Worm (Caenorhabditis elegans): ENCODE data around the gene snb-1.

snb-1 gene

DNA sequence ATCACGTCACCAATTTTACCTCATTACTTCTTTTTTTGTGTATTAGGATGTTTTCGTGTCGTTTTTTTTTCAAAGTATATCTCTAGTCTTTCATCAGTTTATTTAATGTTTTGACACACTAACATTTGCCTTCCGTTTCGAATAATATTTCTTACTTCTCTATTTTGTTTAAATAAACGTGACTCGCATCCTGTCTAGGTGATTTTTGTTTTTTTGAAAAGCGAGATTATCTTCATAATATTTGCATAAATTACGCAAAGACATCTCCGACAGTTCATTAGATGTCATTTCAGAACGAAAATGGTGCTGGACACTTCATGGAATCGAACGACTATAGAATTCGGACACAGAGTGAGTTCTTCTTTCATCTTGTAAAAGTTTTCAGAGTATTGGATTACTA is 7.0 kb downstream of the snb-1 start, which contains the start of gene T10H9.1:
Gene T10H9.1 (plus strand): TSS at position 301 of the 400 bp plus-strand sequence.
- TF ChIP-seq tbx-2 (tag; optimal IDR thresholded peaks at IDR 0.05) = no peak
- TF ChIP-seq mdl-1 (tag; optimal IDR thresholded peaks at IDR 0.05) = no peak
- no peak for TF ChIP-seq nhr-12 (tag; optimal IDR thresholded peaks at IDR 0.05)
- no peak for TF ChIP-seq skn-1 (tag; optimal IDR thresholded peaks at IDR 0.05)
- TF ChIP-seq fkh-10 (GFP tag; optimal IDR thresholded peaks at IDR 0.05) = no peak
- TF ChIP-seq pha-4 (tag; optimal IDR thresholded peaks at IDR 0.05) = no peak
- TF ChIP-seq ztf-4 (tag; optimal IDR thresholded peaks at IDR 0.05) = no peak
- no peak for TF ChIP-seq ZK546.5 (tag; optimal IDR thresholded peaks at IDR 0.05)
- TF ChIP-seq unc-62 (GFP tag; optimal IDR thresholded peaks at IDR 0.05) = no peak
- no peak for TF ChIP-seq nfya-1 (tag; optimal IDR thresholded peaks at IDR 0.05; ENCODE audit: insufficient read depth)
- TF ChIP-seq nhr-237 (tag; optimal IDR thresholded peaks at IDR 0.05) = no peak
- TF ChIP-seq unc-39 (tag; optimal IDR thresholded peaks at IDR 0.05) = no peak

ce11 chrV:6645810-6646209 is 10.5 kb downstream of the snb-1 start:
- TF ChIP-seq unc-39 (tag; optimal IDR thresholded peaks at IDR 0.05) (no peak), nhr-76 (tag; optimal IDR thresholded peaks at IDR 0.05) (no peak), egl-27 (tag; optimal IDR thresholded peaks at IDR 0.05) (no peak), elt-3 (tag; optimal IDR thresholded peaks at IDR 0.05) (no peak), ceh-16 (tag; optimal IDR thresholded peaks at IDR 0.05) (no peak), nhr-23 (tag; optimal IDR thresholded peaks at IDR 0.05) (no peak), ceh-28 (tag; optimal IDR thresholded peaks at IDR 0.05) (no peak), jun-1 (tag; optimal IDR thresholded peaks at IDR 0.05) (no peak)

DNA sequence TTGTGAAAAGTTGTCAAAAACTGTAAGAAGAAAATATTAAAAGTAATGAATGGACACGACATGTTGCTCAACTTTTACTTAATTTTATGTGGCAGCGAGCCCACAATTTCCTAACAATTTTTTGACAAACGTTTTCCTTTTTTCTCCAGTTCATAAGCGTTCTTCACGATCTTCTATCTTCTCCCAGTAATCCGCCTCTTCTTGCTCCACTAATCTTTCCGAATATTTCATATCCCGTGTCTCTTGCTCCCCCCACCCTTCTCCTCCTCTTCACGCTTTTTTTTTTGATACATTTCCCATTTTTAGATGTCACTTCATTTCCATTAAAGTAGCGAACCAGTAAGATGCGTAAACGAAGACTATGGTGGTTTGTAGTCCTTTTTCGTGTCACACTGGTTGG is 23.4 kb downstream of the snb-1 start, which contains the start of gene scd-2:
Gene scd-2 (plus strand): TSS at position 301 of the 400 bp plus-strand sequence.
- no peak for TF ChIP-seq nhr-28 (tag; optimal IDR thresholded peaks at IDR 0.05)
- no peak for TF ChIP-seq ceh-16 (tag; optimal IDR thresholded peaks at IDR 0.05)

ce11 chrV:6631866-6632265 is 24.4 kb downstream of the snb-1 start:
- TF ChIP-seq elt-3 (tag; optimal IDR thresholded peaks at IDR 0.05) = no peak
- no peak for TF ChIP-seq nhr-237 (tag; optimal IDR thresholded peaks at IDR 0.05)
- TF ChIP-seq lin-39 (tag; optimal IDR thresholded peaks at IDR 0.05) = no peak
- no peak for TF ChIP-seq nfya-1 (tag; optimal IDR thresholded peaks at IDR 0.05; ENCODE audit: insufficient read depth)
- no peak for TF ChIP-seq nhr-23 (tag; optimal IDR thresholded peaks at IDR 0.05)
- no peak for TF ChIP-seq sea-2 (GFP tag; optimal IDR thresholded peaks at IDR 0.05)
- TF ChIP-seq snpc-4 (tag; optimal IDR thresholded peaks at IDR 0.05) = no peak
- TF ChIP-seq elt-1 (tag; optimal IDR thresholded peaks at IDR 0.05) = no peak
- TF ChIP-seq egl-27 (tag; optimal IDR thresholded peaks at IDR 0.05) = no peak
- no peak for TF ChIP-seq tbx-2 (tag; optimal IDR thresholded peaks at IDR 0.05)
- no peak for TF ChIP-seq nhr-76 (tag; optimal IDR thresholded peaks at IDR 0.05)
- no peak for TF ChIP-seq ZK546.5 (tag; optimal IDR thresholded peaks at IDR 0.05)
- no peak for TF ChIP-seq mdl-1 (tag; optimal IDR thresholded peaks at IDR 0.05)

- no peak for TF ChIP-seq nhr-28 (tag; optimal IDR thresholded peaks at IDR 0.05)
- TF ChIP-seq nhr-11 (tag; optimal IDR thresholded peaks at IDR 0.05) = peak; percentile 70
- TF ChIP-seq fkh-10 (GFP tag; optimal IDR thresholded peaks at IDR 0.05) = peak; percentile 13
Measured at ce11 chrV:6630769-6631168, 25.5 kb downstream of the snb-1 start.

DNA sequence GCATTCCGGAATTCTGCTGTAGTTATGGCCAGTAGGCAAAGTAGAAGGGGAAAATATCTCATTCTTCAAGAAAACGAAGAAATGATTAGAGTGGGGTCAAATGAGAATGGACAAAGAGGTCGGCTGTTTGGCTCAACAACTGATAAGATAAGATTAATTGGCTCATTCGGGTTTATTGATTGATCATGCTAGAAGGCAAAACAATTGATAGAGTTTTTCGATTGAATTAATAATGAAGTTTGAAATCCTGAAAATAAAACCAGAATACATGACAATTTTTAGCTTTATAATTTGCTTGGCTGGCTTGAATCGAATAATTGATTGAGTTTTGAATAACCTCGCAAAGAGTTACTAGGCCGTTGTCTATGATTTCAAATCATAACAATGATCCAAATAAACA is 30.1 kb downstream of the snb-1 start, which contains the start of gene ppt-1:
Gene ppt-1 (minus strand): TSS at position 101 of the 400 bp plus-strand sequence.
- no peak for TF ChIP-seq nhr-237 (tag; optimal IDR thresholded peaks at IDR 0.05)

DNA sequence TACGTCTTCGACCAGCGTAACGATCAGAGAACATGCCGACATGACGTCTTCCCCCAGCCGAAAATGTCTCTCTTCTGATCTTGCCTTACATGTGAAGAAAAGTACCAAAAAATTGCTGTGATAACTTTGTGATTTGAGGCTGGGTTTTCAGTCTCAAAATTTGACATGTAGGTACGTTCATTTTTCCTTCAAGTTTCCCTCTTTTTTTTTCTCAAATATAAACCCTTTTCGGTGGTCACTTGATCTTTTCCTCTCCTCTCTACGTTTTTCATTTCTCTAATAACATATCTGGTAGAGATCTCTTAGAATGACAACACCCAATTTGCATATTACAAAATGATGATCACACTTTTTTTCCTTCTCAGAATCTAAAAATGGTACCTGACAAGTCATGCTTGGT is 34.4 kb downstream of the snb-1 start, which contains the start of gene nhr-37:
Gene nhr-37 (plus strand): TSS at position 301 of the 400 bp plus-strand sequence.
- no peak for TF ChIP-seq aly-2 (tag; optimal IDR thresholded peaks at IDR 0.05)
- TF ChIP-seq elt-1 (tag; optimal IDR thresholded peaks at IDR 0.05) = no peak
- TF ChIP-seq zag-1 (tag; optimal IDR thresholded peaks at IDR 0.05) = no peak
- TF ChIP-seq ama-1 (optimal IDR thresholded peaks at IDR 0.05) = no peak
- no peak for TF ChIP-seq nhr-76 (tag; optimal IDR thresholded peaks at IDR 0.05)
- no peak for TF ChIP-seq eor-1 (tag; optimal IDR thresholded peaks at IDR 0.05)
- TF ChIP-seq nhr-77 (tag; optimal IDR thresholded peaks at IDR 0.05) = no peak
- no peak for TF ChIP-seq ztf-4 (tag; optimal IDR thresholded peaks at IDR 0.05)
- no peak for TF ChIP-seq lsy-12 (tag; optimal IDR thresholded peaks at IDR 0.05)
- TF ChIP-seq ceh-28 (tag; optimal IDR thresholded peaks at IDR 0.05) = no peak
- TF ChIP-seq nhr-23 (tag; optimal IDR thresholded peaks at IDR 0.05) = no peak
- TF ChIP-seq sea-2 (GFP tag; optimal IDR thresholded peaks at IDR 0.05) = no peak
- TF ChIP-seq unc-39 (tag; optimal IDR thresholded peaks at IDR 0.05) = no peak
- no peak for TF ChIP-seq hmg-11 (tag; optimal IDR thresholded peaks at IDR 0.05)
- TF ChIP-seq jun-1 (tag; optimal IDR thresholded peaks at IDR 0.05) = no peak
- TF ChIP-seq nhr-67 (tag; optimal IDR thresholded peaks at IDR 0.05) = no peak
- TF ChIP-seq ceh-9 (tag; optimal IDR thresholded peaks at IDR 0.05) = no peak
- no peak for TF ChIP-seq unc-62 (GFP tag; optimal IDR thresholded peaks at IDR 0.05)

Data from whole organism, L3 larva.